Fruit fly (Drosophila melanogaster) whole organism, embryonic: Measurements from ENCODE around the gene CG8100.

Experiments
- Antp ChIP-seq: fragments of 200-800 bp; sonication (Bioruptor generic); optimal IDR thresholded peaks from 3 replicates; lab custom pipeline; 2016; ENCODE audit warnings: missing biosample characterization, missing genetic modification characterization
- B-H1 ChIP-seq: fragments of 200-800 bp; sonication (Bioruptor generic); IDR thresholded peaks from 3 replicates; pipeline ENCODE4 v1.3.6; 2022; ENCODE audit warnings: missing biosample characterization, missing genetic modification characterization
- BEAF-32 ChIP-seq: fragments of 200-800 bp; sonication (Bioruptor generic); optimal IDR thresholded peaks from 3 replicates; lab custom pipeline; 2017; ENCODE audit warnings: missing biosample characterization, missing genetic modification characterization, mild to moderate bottlenecking, moderate library complexity, missing genetic modification reagents
- C15 ChIP-seq: fragments of 200-800 bp; sonication (Bioruptor generic); IDR thresholded peaks from 3 replicates; pipeline ENCODE4 v1.3.6; 2022; ENCODE audit warnings: missing biosample characterization, missing genetic modification characterization
- CG10147 ChIP-seq: fragments of 200-800 bp; sonication (Bioruptor generic); optimal IDR thresholded peaks from 2 replicates; lab custom pipeline; 2019; ENCODE audit warnings: missing biosample characterization, mild to moderate bottlenecking, missing genetic modification characterization, moderate library complexity
- CG10431 ChIP-seq: fragments of 200-800 bp; sonication (Bioruptor generic); optimal IDR thresholded peaks from 3 replicates; lab custom pipeline; 2018; ENCODE audit warnings: missing biosample characterization, mild to moderate bottlenecking, missing genetic modification characterization
- CG10543 ChIP-seq: fragments of 200-800 bp; sonication (Bioruptor generic); optimal IDR thresholded peaks from 3 replicates; lab custom pipeline; 2017; ENCODE audit warnings: missing biosample characterization, mild to moderate bottlenecking, missing genetic modification characterization, moderate library complexity
- CG10959 ChIP-seq: fragments of 200-800 bp; sonication (Bioruptor generic); IDR thresholded peaks from 2 replicates; pipeline ENCODE4 v1.3.6; 2022; ENCODE audit warnings: missing biosample characterization, missing genetic modification characterization
- CG11093 ChIP-seq: fragments of 200-800 bp; sonication (Bioruptor generic); IDR thresholded peaks from 3 replicates; pipeline ENCODE4 v1.3.6; 2022; ENCODE audit warnings: missing biosample characterization, missing genetic modification characterization
- CG14014 ChIP-seq: fragments of 200-800 bp; sonication (Bioruptor generic); IDR thresholded peaks from 2 replicates; pipeline ENCODE4 v1.3.6; 2022; ENCODE audit warnings: missing biosample characterization, missing genetic modification characterization
- CG1529 ChIP-seq: fragments of 200-800 bp; sonication (Bioruptor generic); optimal IDR thresholded peaks from 3 replicates; lab custom pipeline; 2018; ENCODE audit warnings: missing biosample characterization, missing genetic modification characterization
- CG1603 ChIP-seq: fragments of 200-800 bp; sonication (Bioruptor generic); optimal IDR thresholded peaks from 2 replicates; lab custom pipeline; 2019; ENCODE audit warnings: missing biosample characterization, mild to moderate bottlenecking, missing genetic modification characterization, moderate library complexity
- CG1832 ChIP-seq: fragments of 200-800 bp; sonication (Bioruptor generic); optimal IDR thresholded peaks from 2 replicates; lab custom pipeline; 2017; ENCODE audit warnings: missing biosample characterization, mild to moderate bottlenecking, missing genetic modification characterization, inconsistent platforms
- CG18764 ChIP-seq: fragments of 200-800 bp; sonication (Bioruptor generic); optimal IDR thresholded peaks from 3 replicates; lab custom pipeline; 2016; ENCODE audit warnings: missing biosample characterization, missing genetic modification characterization
- CG30020 ChIP-seq: fragments of 200-800 bp; optimal IDR thresholded peaks from 2 replicates; lab custom pipeline; 2019; ENCODE audit warnings: missing biosample characterization, mild to moderate bottlenecking, missing genetic modification characterization, moderate library complexity
- CG3995 ChIP-seq: fragments of 200-800 bp; sonication (Bioruptor generic); optimal IDR thresholded peaks from 3 replicates; lab custom pipeline; 2016; ENCODE audit warnings: missing biosample characterization, missing genetic modification characterization
- CG6254 ChIP-seq: fragments of 200-800 bp; sonication (Bioruptor generic); optimal IDR thresholded peaks from 3 replicates; lab custom pipeline; 2017; ENCODE audit warnings: mild to moderate bottlenecking, missing biosample characterization, missing genetic modification reagents, missing genetic modification characterization
- CG6272 ChIP-seq: fragments of 200-800 bp; sonication (Bioruptor generic); IDR thresholded peaks from 2 replicates; pipeline ENCODE4 v1.3.6; 2022; ENCODE audit warnings: missing biosample characterization, missing genetic modification characterization
- CG7987 ChIP-seq: fragments of 200-800 bp; sonication (Bioruptor generic); optimal IDR thresholded peaks from 2 replicates; lab custom pipeline; 2018; ENCODE audit warnings: missing biosample characterization, mild to moderate bottlenecking, missing genetic modification characterization, moderate library complexity
- CG9797 ChIP-seq: fragments of 200-800 bp; sonication (Bioruptor generic); optimal IDR thresholded peaks from 3 replicates; lab custom pipeline; 2018; ENCODE audit warnings: missing biosample characterization, mild to moderate bottlenecking, missing genetic modification characterization
- Dfd ChIP-seq, 2 experiments: fragments of >200 bp; optimal IDR thresholded peaks; 2 replicates each; lab custom pipeline; 2017; ENCODE audit warnings: missing biosample characterization in 2 of 2, missing genetic modification characterization in 2 of 2
- Dip2 ChIP-seq: fragments of 200-800 bp; sonication (Bioruptor generic); IDR thresholded peaks from 2 replicates; pipeline ENCODE4 v1.3.6; 2022; ENCODE audit warnings: missing biosample characterization, missing genetic modification characterization
- Fer2 ChIP-seq: fragments of 200-800 bp; sonication (Bioruptor generic); optimal IDR thresholded peaks from 2 replicates; lab custom pipeline; 2018; ENCODE audit warnings: missing biosample characterization, mild to moderate bottlenecking, missing genetic modification characterization, moderate library complexity
- Hsf ChIP-seq: fragments of 200-800 bp; sonication (Bioruptor generic); optimal IDR thresholded peaks from 3 replicates; lab custom pipeline; 2016; ENCODE audit warnings: missing biosample characterization, missing genetic modification characterization
- Lhr ChIP-seq: fragments of 200-800 bp; sonication (Bioruptor generic); optimal IDR thresholded peaks from 3 replicates; lab custom pipeline; 2017; ENCODE audit warnings: mild to moderate bottlenecking, missing biosample characterization, missing genetic modification reagents, missing genetic modification characterization
- Max ChIP-seq: fragments of 200-800 bp; sonication (Bioruptor generic); optimal IDR thresholded peaks from 2 replicates; lab custom pipeline; 2016; ENCODE audit warnings: missing biosample characterization, mild to moderate bottlenecking, missing genetic modification characterization
- Mes4 ChIP-seq: fragments of 200-800 bp; sonication (Bioruptor generic); optimal IDR thresholded peaks from 2 replicates; lab custom pipeline; 2016; ENCODE audit warnings: missing biosample characterization, missing genetic modification characterization
- NC2β ChIP-seq: fragments of 200-800 bp; sonication (Bioruptor generic); optimal IDR thresholded peaks from 2 replicates; lab custom pipeline; 2016; ENCODE audit warnings: missing biosample characterization, missing genetic modification characterization
- Oaz ChIP-seq: fragments of 200-800 bp; sonication (Bioruptor generic); IDR thresholded peaks from 2 replicates; pipeline ENCODE4 v1.3.6; 2022; ENCODE audit warnings: missing biosample characterization, missing genetic modification characterization
- Opbp ChIP-seq: fragments of 200-800 bp; sonication (Bioruptor generic); IDR thresholded peaks from 3 replicates; pipeline ENCODE4 v1.3.6; 2022; ENCODE audit warnings: missing biosample characterization, missing genetic modification characterization; ENCODE audit not compliant: partially characterized antibody
- Ptx1 ChIP-seq: fragments of 200-800 bp; sonication (Bioruptor generic); IDR thresholded peaks from 2 replicates; pipeline ENCODE4 v1.3.6; 2022; ENCODE audit warnings: missing biosample characterization, missing genetic modification characterization
- Ravus ChIP-seq: fragments of 200-800 bp; sonication (Bioruptor generic); IDR thresholded peaks from 2 replicates; pipeline ENCODE4 v1.3.6; 2022; ENCODE audit warnings: missing biosample characterization, missing genetic modification characterization
- Rfx ChIP-seq: fragments of 200-800 bp; sonication (Bioruptor generic); IDR thresholded peaks from 2 replicates; pipeline ENCODE4 v1.3.6; 2022; ENCODE audit warnings: missing biosample characterization, missing genetic modification characterization
- Six4 ChIP-seq: fragments of 200-800 bp; sonication (Bioruptor generic); optimal IDR thresholded peaks from 2 replicates; lab custom pipeline; 2016; ENCODE audit warnings: missing biosample characterization, missing genetic modification characterization
- Trl ChIP-seq, 3 experiments: fragments of >200 bp in 2 of 3; fragments of 200-800 bp in 1 of 3; sonication (Bioruptor generic) in 1 of 3; optimal IDR thresholded peaks; 2 replicates in 1 of 3; 3 replicates in 2 of 3; lab custom pipeline; 2016 to 2017; ENCODE audit warnings: missing biosample characterization in 1 of 3, missing genetic modification characterization in 1 of 3
- YL-1 ChIP-seq: fragments of 200-800 bp; sonication (Bioruptor generic); optimal IDR thresholded peaks from 3 replicates; lab custom pipeline; 2017; ENCODE audit warnings: missing biosample characterization, mild to moderate bottlenecking, missing genetic modification characterization
- bab2 ChIP-seq: fragments of 200-800 bp; sonication (Bioruptor generic); optimal IDR thresholded peaks from 2 replicates; lab custom pipeline; 2016; ENCODE audit warnings: missing biosample characterization, missing genetic modification characterization
- bigmax ChIP-seq: fragments of 200-800 bp; sonication (Bioruptor generic); optimal IDR thresholded peaks from 2 replicates; lab custom pipeline; 2018; ENCODE audit warnings: missing biosample characterization, mild to moderate bottlenecking, missing genetic modification characterization
- cg ChIP-seq: fragments of 200-800 bp; sonication (Bioruptor generic); optimal IDR thresholded peaks from 3 replicates; lab custom pipeline; 2019; ENCODE audit warnings: missing biosample characterization, mild to moderate bottlenecking, missing genetic modification characterization, moderate library complexity
- corto ChIP-seq: fragments of 200-800 bp; sonication (Bioruptor generic); optimal IDR thresholded peaks from 2 replicates; lab custom pipeline; 2016; ENCODE audit warnings: missing biosample characterization, mild to moderate bottlenecking, missing genetic modification characterization, moderate library complexity
- grau ChIP-seq: fragments of 200-800 bp; optimal IDR thresholded peaks from 3 replicates; lab custom pipeline; 2019; ENCODE audit warnings: missing biosample characterization, mild to moderate bottlenecking, missing genetic modification characterization, moderate library complexity
- gsb-n ChIP-seq: fragments of 200-800 bp; sonication (Bioruptor generic); optimal IDR thresholded peaks from 3 replicates; lab custom pipeline; 2018; ENCODE audit warnings: missing biosample characterization, mild to moderate bottlenecking, missing genetic modification characterization
- hbn ChIP-seq: fragments of 200-800 bp; sonication (Bioruptor generic); IDR thresholded peaks from 2 replicates; pipeline ENCODE4 v1.3.6; 2022; ENCODE audit warnings: missing biosample characterization, missing genetic modification characterization; ENCODE audit not compliant: partially characterized antibody
- lola ChIP-seq, 3 experiments: fragments of >200 bp in 2 of 3; fragments of 200-800 bp in 1 of 3; sonication (Bioruptor generic) in 1 of 3; optimal IDR thresholded peaks; 2 replicates each; lab custom pipeline; 2017 to 2019; ENCODE audit warnings: missing biosample characterization in 3 of 3, missing genetic modification characterization in 3 of 3, mild to moderate bottlenecking in 1 of 3, moderate library complexity in 1 of 3
- p53 ChIP-seq: fragments of 200-800 bp; sonication (Bioruptor generic); optimal IDR thresholded peaks from 2 replicates; lab custom pipeline; 2016; ENCODE audit warnings: missing biosample characterization, missing genetic modification characterization
- psq ChIP-seq: fragments of 200-800 bp; sonication (Bioruptor generic); optimal IDR thresholded peaks from 2 replicates; lab custom pipeline; 2017; ENCODE audit warnings: missing biosample characterization, missing genetic modification characterization
- seq ChIP-seq: fragments of 200-800 bp; sonication (Bioruptor generic); IDR thresholded peaks from 2 replicates; pipeline ENCODE4 v1.3.6; 2022; ENCODE audit warnings: missing biosample characterization, missing genetic modification characterization
- shn ChIP-seq: fragments of 200-800 bp; sonication (Bioruptor generic); optimal IDR thresholded peaks from 3 replicates; lab custom pipeline; 2016; ENCODE audit warnings: missing biosample characterization, missing genetic modification characterization
- sqz ChIP-seq: fragments of 200-800 bp; sonication (Bioruptor generic); optimal IDR thresholded peaks from 3 replicates; lab custom pipeline; 2018; ENCODE audit warnings: missing biosample characterization, mild to moderate bottlenecking, missing genetic modification characterization
- tgo ChIP-seq: fragments of 200-800 bp; sonication (Bioruptor generic); IDR thresholded peaks from 3 replicates; pipeline ENCODE4 v1.3.6; 2022; ENCODE audit warnings: missing biosample characterization, missing genetic modification characterization
- zfh2 ChIP-seq: fragments of 200-800 bp; sonication (Bioruptor generic); optimal IDR thresholded peaks from 2 replicates; lab custom pipeline; 2016; ENCODE audit warnings: missing biosample characterization, missing genetic modification characterization

CG8100 gene

dm6 chr3L:14071621-14072020, 11.8 kb upstream of the CG8100 start, which contains the start of gene Pex1 (continued):
- TF ChIP-seq Lhr (GFP tag; lab: Kevin White, UChicago) (peak; percentile 17), Dfd (GFP tag; optimal IDR thresholded peaks at IDR 0.05; lab: Kevin White, UChicago) (no peak), CG7987 (GFP tag; lab: Kevin White, UChicago) (peak; percentile 6), Opbp (peak; percentile 92), CG6272 (GFP tag; lab: Robert Waterston, UW) (no peak), Fer2 (tag; lab: Kevin White, UChicago) (no peak), CG9797 (peak; percentile 22), Six4 (peak; percentile 10), CG11093 (GFP tag; lab: Robert Waterston, UW) (no peak), sqz (GFP tag; lab: Kevin White, UChicago) (no peak), CG30020 (tag; lab: Kevin White, UChicago) (no peak), Antp (GFP tag; lab: Kevin White, UChicago) (no peak), NC2β (GFP tag; lab: Kevin White, UChicago) (no peak), CG3995 (GFP tag; lab: Kevin White, UChicago) (peak; percentile 91), corto (GFP tag; lab: Kevin White, UChicago) (no peak), CG10431 (GFP tag; lab: Kevin White, UChicago) (no peak), cg (GFP tag; lab: Kevin White, UChicago) (no peak), hbn (peak; percentile 70), CG1832 (no peak), p53 (no peak), bigmax (no peak), psq (GFP tag; lab: Kevin White, UChicago) (no peak), Oaz (GFP tag; lab: Robert Waterston, UW) (no peak), CG1603 (tag; lab: Kevin White, UChicago) (peak; percentile 62), CG10147 (GFP tag; lab: Kevin White, UChicago) (no peak), C15 (GFP tag; lab: Robert Waterston, UW) (no peak), CG10959 (GFP tag; lab: Robert Waterston, UW) (no peak), YL-1 (GFP tag; lab: Kevin White, UChicago) (peak; percentile 54), grau (no peak), shn (GFP tag; lab: Kevin White, UChicago) (no peak), gsb-n (tag; lab: Kevin White, UChicago) (peak; percentile 4), Ravus (GFP tag; lab: Robert Waterston, UW) (no peak), CG14014 (GFP tag; lab: Robert Waterston, UW) (peak; percentile 14; the same call in 1 of the 2 replicates), Hsf (GFP tag; lab: Kevin White, UChicago) (no peak), Rfx (GFP tag; lab: Robert Waterston, UW) (no peak), Mes4 (GFP tag; lab: Kevin White, UChicago) (no peak), tgo (GFP tag; lab: Robert Waterston, UW) (no peak; the same call in 2 of the 3 replicates), CG6254 (no peak), Dip2 (no peak), B-H1 (GFP tag; lab: Robert Waterston, UW) (no peak), Trl (optimal IDR thresholded peaks at IDR 0.05; lab: Kevin White, UChicago) (no peak), Trl (GFP tag; optimal IDR thresholded peaks at IDR 0.05; lab: Kevin White, UChicago) (peak; percentile 15), Max (GFP tag; lab: Kevin White, UChicago) (peak; percentile 42), CG10543 (GFP tag; lab: Kevin White, UChicago) (no peak), CG1529 (GFP tag; lab: Kevin White, UChicago) (no peak), bab2 (GFP tag; lab: Kevin White, UChicago) (no peak), lola (GFP tag; optimal IDR thresholded peaks at IDR 0.05; lab: Kevin White, UChicago) (no peak), zfh2 (GFP tag; lab: Kevin White, UChicago) (no peak), Ptx1 (GFP tag; lab: Robert Waterston, UW) (0 out of 2 replicates have a peak, but pooled peaks have one; percentile 39), BEAF-32 (peak; percentile 83), CG18764 (GFP tag; lab: Kevin White, UChicago) (no peak), seq (GFP tag; lab: Robert Waterston, UW) (no peak)
